Worm (Caenorhabditis elegans) whole organism, L2 larva: ENCODE measurements around the gene C06B3.7.

ENCODE experiments used
- C34F6.9 ChIP-seq: fragments of 150-350 bp; optimal IDR thresholded peaks from 2 replicates; lab custom pipeline; 2014; ENCODE audit warnings: missing biosample characterization, missing genetic modification characterization
- F13H6.1 ChIP-seq: sonication (generic microtip); optimal IDR thresholded peaks from 2 replicates; lab custom pipeline; 2016; ENCODE audit warnings: missing genetic modification characterization, missing compliant biosample characterization
- ZK546.5 ChIP-seq: sonication (generic microtip); optimal IDR thresholded peaks from 2 replicates; lab custom pipeline; 2017; ENCODE audit warnings: missing biosample characterization, missing genetic modification characterization
- alr-1 ChIP-seq: fragments of 150-350 bp; optimal IDR thresholded peaks from 2 replicates; lab custom pipeline; 2014; ENCODE audit warnings: missing biosample characterization, missing genetic modification characterization
- aly-2 ChIP-seq: fragments of 150-350 bp; optimal IDR thresholded peaks from 2 replicates; lab custom pipeline; 2014; ENCODE audit warnings: missing biosample characterization, missing genetic modification characterization
- blmp-1 ChIP-seq: sonication (generic microtip); optimal IDR thresholded peaks from 2 replicates; lab custom pipeline; 2017; ENCODE audit warnings: missing genetic modification characterization, mild to moderate bottlenecking, missing compliant biosample characterization, antibody characterized with exemption, moderate library complexity; ENCODE audit not compliant: insufficient read depth
- crh-2 ChIP-seq: sonication (generic microtip); optimal IDR thresholded peaks from 2 replicates; lab custom pipeline; 2017; ENCODE audit warnings: missing biosample characterization, missing genetic modification characterization
- elt-1 ChIP-seq: fragments of 150-350 bp; optimal IDR thresholded peaks from 2 replicates; lab custom pipeline; 2014; ENCODE audit warnings: missing biosample characterization, missing genetic modification characterization
- elt-3 ChIP-seq: sonication (generic microtip); optimal IDR thresholded peaks from 2 replicates; lab custom pipeline; 2017; ENCODE audit warnings: missing biosample characterization, missing genetic modification characterization
- fos-1 ChIP-seq: fragments of 150-350 bp; optimal IDR thresholded peaks from 2 replicates; lab custom pipeline; 2014; ENCODE audit warnings: missing biosample characterization, missing genetic modification characterization
- gmeb-1 ChIP-seq: fragments of 150-350 bp; optimal IDR thresholded peaks from 2 replicates; lab custom pipeline; 2014; ENCODE audit warnings: missing biosample characterization, missing genetic modification characterization
- lin-11 ChIP-seq: fragments of 150-350 bp; sonication (generic microtip); optimal IDR thresholded peaks from 2 replicates; lab custom pipeline; 2014; ENCODE audit warnings: missing biosample characterization, missing genetic modification characterization, inconsistent platforms, mixed read lengths
- lin-13 ChIP-seq: fragments of 150-350 bp; optimal IDR thresholded peaks from 2 replicates; lab custom pipeline; 2014; ENCODE audit warnings: missing biosample characterization, missing genetic modification reagents, missing genetic modification characterization
- lin-39 ChIP-seq: fragments of 150-350 bp; optimal IDR thresholded peaks from 2 replicates; lab custom pipeline; 2014; ENCODE audit warnings: missing biosample characterization, missing genetic modification reagents, missing genetic modification characterization
- lsy-2 ChIP-seq, 2 experiments: fragments of 150-350 bp in 1 of 2; sonication (generic microtip) in 1 of 2; optimal IDR thresholded peaks; 2 replicates each; lab custom pipeline; 2014 to 2017; ENCODE audit warnings: missing biosample characterization in 2 of 2, missing genetic modification characterization in 2 of 2
- mab-5 ChIP-seq: fragments of 150-350 bp; optimal IDR thresholded peaks from 2 replicates; lab custom pipeline; 2014; ENCODE audit warnings: missing biosample characterization, missing genetic modification characterization
- mbf-1 ChIP-seq: sonication (generic microtip); optimal IDR thresholded peaks from 2 replicates; lab custom pipeline; 2017; ENCODE audit warnings: missing biosample characterization, missing genetic modification characterization
- nhr-10 ChIP-seq: sonication (generic microtip); optimal IDR thresholded peaks from 2 replicates; lab custom pipeline; 2017; ENCODE audit warnings: missing biosample characterization, missing genetic modification characterization
- nhr-21 ChIP-seq: fragments of 150-350 bp; optimal IDR thresholded peaks from 2 replicates; lab custom pipeline; 2014; ENCODE audit warnings: missing biosample characterization, missing genetic modification characterization
- nhr-25 ChIP-seq: fragments of 150-350 bp; sonication (generic microtip); optimal IDR thresholded peaks from 3 replicates; lab custom pipeline; 2014; ENCODE audit warnings: missing biosample characterization, missing genetic modification characterization
- nhr-6 ChIP-seq: fragments of 150-350 bp; optimal IDR thresholded peaks from 2 replicates; lab custom pipeline; 2014; ENCODE audit warnings: missing biosample characterization, missing genetic modification characterization
- nhr-77 ChIP-seq: fragments of 150-350 bp; optimal IDR thresholded peaks from 2 replicates; lab custom pipeline; 2014; ENCODE audit warnings: missing biosample characterization, missing genetic modification characterization
- peb-1 ChIP-seq: fragments of 150-350 bp; optimal IDR thresholded peaks from 2 replicates; lab custom pipeline; 2014; ENCODE audit warnings: missing biosample characterization, missing genetic modification characterization
- sma-3 ChIP-seq: sonication (generic microtip); optimal IDR thresholded peaks from 2 replicates; lab custom pipeline; 2016; ENCODE audit warnings: missing genetic modification reagents, missing genetic modification characterization, missing compliant biosample characterization
- sma-9 ChIP-seq, 2 experiments: fragments of 150-350 bp in 1 of 2; sonication (generic microtip) in 1 of 2; optimal IDR thresholded peaks; 2 replicates each; lab custom pipeline; 2014 to 2016; ENCODE audit warnings: missing genetic modification characterization in 2 of 2, mild to moderate bottlenecking in 1 of 2, missing biosample characterization in 1 of 2, missing compliant biosample characterization in 1 of 2, missing genetic modification reagents in 1 of 2, moderate library complexity in 1 of 2
- snpc-4 ChIP-seq: fragments of 150-350 bp; optimal IDR thresholded peaks from 2 replicates; lab custom pipeline; 2014; ENCODE audit warnings: missing biosample characterization, missing genetic modification characterization
- unc-39 ChIP-seq: fragments of 150-350 bp; optimal IDR thresholded peaks from 2 replicates; lab custom pipeline; 2014; ENCODE audit warnings: missing biosample characterization, missing genetic modification characterization
- unc-55 ChIP-seq: fragments of 150-350 bp; sonication (generic microtip); optimal IDR thresholded peaks from 3 replicates; lab custom pipeline; 2014; ENCODE audit warnings: missing biosample characterization, missing genetic modification reagents, missing genetic modification characterization
- zag-1 ChIP-seq: fragments of 150-350 bp; optimal IDR thresholded peaks from 2 replicates; lab custom pipeline; 2014; ENCODE audit warnings: missing biosample characterization, missing genetic modification characterization
- ztf-1 ChIP-seq: fragments of 200-800 bp; sonication (Bioruptor generic); conservative IDR thresholded peaks from 2 replicates; pipeline ENCODE4 v1.3.6; 2022; ENCODE audit warnings: missing genetic modification characterization, missing compliant biosample characterization
- ztf-4 ChIP-seq: fragments of 150-350 bp; optimal IDR thresholded peaks from 2 replicates; lab custom pipeline; 2014; ENCODE audit warnings: missing biosample characterization, missing genetic modification characterization

Gene C06B3.7

DNA sequence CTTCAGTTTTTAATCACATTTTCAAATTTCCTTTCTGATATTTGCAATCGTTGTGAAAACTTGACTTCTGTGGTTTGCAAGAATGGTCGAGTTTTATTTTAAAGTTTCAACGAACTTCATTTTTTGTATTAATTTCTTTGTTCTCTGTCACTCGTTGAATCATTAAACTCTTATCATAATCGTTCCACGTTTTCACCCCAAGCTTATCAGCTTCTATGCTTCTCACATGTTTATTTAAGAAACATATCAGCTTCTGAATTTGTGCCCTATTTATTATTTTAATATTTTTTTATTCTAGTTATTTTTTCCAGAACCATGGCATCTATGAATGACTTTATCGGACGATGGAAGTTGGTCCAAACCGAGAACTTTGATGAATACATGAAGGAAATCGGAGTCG, 30.2 kb upstream of the C06B3.7 start, which contains the start of gene lbp-7:
lbp-7 (plus strand) TSS at position 312 of the 400 bp plus-strand sequence.
- TF ChIP-seq nhr-10 (tag; lab: Kevin White, UChicago): no peak
- TF ChIP-seq fos-1 (tag; lab: Kevin White, UChicago): peak; percentile 94
- peak; percentile 66 for TF ChIP-seq crh-2 (tag; lab: Kevin White, UChicago)
- peak; percentile 70 for TF ChIP-seq sma-9 (GFP tag; optimal IDR thresholded peaks at IDR 0.05; lab: Kevin White, UChicago)
- TF ChIP-seq sma-9 (tag; optimal IDR thresholded peaks at IDR 0.05; lab: Kevin White, UChicago): no peak
- no peak for TF ChIP-seq mab-5 (tag; lab: Kevin White, UChicago)

DNA sequence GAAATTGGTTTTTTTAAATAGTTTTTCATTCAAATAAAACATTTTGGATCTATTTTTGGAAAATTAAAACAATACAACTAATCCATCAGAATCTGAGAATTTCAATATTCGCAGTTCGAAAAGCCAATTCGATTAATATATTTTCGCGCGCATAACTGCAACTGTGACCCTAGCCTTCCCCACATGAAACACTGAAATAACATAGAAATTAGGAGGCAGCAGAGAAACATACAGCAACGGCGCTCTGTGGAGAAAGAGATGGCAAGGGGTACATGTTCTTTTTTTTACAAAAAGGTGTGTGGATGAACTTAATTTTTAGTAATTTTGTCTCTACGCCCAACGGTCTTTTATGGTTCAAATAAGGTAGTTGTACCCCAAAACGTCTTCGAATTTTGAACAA, 29.3 kb upstream of the C06B3.7 start:
- no peak for TF ChIP-seq aly-2 (tag; lab: Kevin White, UChicago)
- peak; percentile 33 for TF ChIP-seq C34F6.9 (tag; lab: Kevin White, UChicago)
- TF ChIP-seq alr-1: no peak
- TF ChIP-seq, all 48 proteins: peak for 1

DNA sequence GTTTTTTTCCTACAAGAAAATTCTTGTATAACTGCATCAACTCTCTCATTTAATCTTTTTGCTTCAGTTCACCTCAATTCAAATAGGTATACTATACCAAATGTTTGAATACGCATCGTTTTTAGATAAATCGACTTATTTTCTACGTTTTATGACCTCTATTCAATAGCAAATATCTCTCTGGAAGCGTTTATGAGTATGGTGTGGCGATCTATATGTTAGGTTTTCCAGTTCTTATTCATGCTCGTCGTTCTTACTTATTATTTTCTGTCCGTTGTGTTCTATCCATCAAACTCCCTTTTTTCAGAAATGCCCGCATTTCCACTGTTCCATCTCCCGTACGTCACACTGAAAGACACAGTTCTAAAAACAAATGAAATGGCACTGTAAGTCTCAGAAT, 28.9 kb upstream of the C06B3.7 start, which contains the start of gene T22G5.3:
T22G5.3 (plus strand) TSS at position 301 of the 400 bp plus-strand sequence.
- TF ChIP-seq lin-13 (GFP tag; lab: Kevin White, UChicago) (no peak), ZK546.5 (tag; lab: Kevin White, UChicago) (no peak), nhr-6 (tag; lab: Kevin White, UChicago) (no peak), nhr-25 (tag; lab: Kevin White, UChicago) (no peak), F13H6.1 (tag; lab: Kevin White, UChicago) (no peak), lsy-2 (tag; optimal IDR thresholded peaks at IDR 0.05; lab: Kevin White, UChicago) (no peak), unc-55 (GFP tag; lab: Kevin White, UChicago) (no peak), sma-9 (GFP tag; optimal IDR thresholded peaks at IDR 0.05; lab: Kevin White, UChicago) (no peak), sma-9 (tag; optimal IDR thresholded peaks at IDR 0.05; lab: Kevin White, UChicago) (no peak), nhr-21 (tag; lab: Kevin White, UChicago) (no peak), elt-1 (tag; lab: Kevin White, UChicago) (no peak), zag-1 (tag; lab: Kevin White, UChicago) (no peak), alr-1 (no peak), mbf-1 (tag; lab: Kevin White, UChicago) (no peak), nhr-77 (tag; lab: Kevin White, UChicago) (no peak)

DNA sequence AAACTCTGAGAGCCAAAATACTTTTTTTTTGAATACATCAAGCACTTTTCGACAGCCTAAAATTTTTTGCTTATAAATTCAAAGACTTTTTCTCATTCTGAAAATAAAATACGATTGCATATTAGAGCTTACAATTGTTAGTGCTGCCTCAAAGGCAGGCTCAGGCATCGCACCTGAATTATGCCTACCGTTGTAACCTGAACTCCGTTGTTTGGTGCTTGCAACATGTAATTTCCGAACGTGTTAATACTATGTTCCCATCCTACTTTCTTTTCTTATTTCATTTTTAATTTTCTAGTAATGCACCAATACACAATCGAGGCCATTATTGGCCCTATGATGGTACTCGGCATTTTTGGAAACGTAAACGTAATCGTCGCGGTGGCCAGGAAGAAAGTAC, 22.1 kb upstream of the C06B3.7 start, which contains the start of gene srsx-19:
srsx-19 (plus strand) TSS at position 301 of the 400 bp plus-strand sequence.
- TF ChIP-seq lin-11 (tag; lab: Kevin White, UChicago) (no peak), snpc-4 (tag; lab: Kevin White, UChicago) (no peak), C34F6.9 (tag; lab: Kevin White, UChicago) (no peak), gmeb-1 (no peak), F13H6.1 (tag; lab: Kevin White, UChicago) (no peak), unc-39 (no peak), elt-3 (no peak), zag-1 (tag; lab: Kevin White, UChicago) (no peak), sma-3 (no peak), fos-1 (tag; lab: Kevin White, UChicago) (no peak), sma-9 (GFP tag; optimal IDR thresholded peaks at IDR 0.05; lab: Kevin White, UChicago) (no peak), sma-9 (tag; optimal IDR thresholded peaks at IDR 0.05; lab: Kevin White, UChicago) (no peak), ztf-4 (tag; lab: Kevin White, UChicago) (no peak), unc-55 (GFP tag; lab: Kevin White, UChicago) (no peak), nhr-77 (tag; lab: Kevin White, UChicago) (no peak), alr-1 (no peak), nhr-10 (tag; lab: Kevin White, UChicago) (no peak), lin-39 (tag; lab: Kevin White, UChicago) (no peak)

DNA sequence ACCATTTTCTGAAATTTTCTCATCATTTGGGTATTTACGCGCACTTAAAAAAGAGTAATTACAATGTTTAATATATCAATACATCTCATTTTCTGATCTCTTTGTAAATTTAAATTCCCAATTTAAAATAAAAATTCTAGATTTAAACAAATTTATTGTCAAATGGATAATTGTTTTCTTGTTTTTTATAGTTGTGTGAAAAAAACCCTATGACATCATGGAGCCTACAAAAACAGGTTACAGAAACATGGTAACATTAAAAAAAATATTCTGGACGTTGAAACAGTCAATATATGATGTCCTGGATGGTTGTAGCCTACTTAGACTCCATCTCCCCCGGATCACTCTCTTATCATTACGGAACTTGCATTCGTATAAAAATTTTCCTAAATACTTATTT, 20.0 kb upstream of the C06B3.7 start, which contains the start of gene spp-12:
spp-12 (plus strand) TSS at position 301 of the 400 bp plus-strand sequence.
- no peak for TF ChIP-seq unc-55 (GFP tag; lab: Kevin White, UChicago)

DNA sequence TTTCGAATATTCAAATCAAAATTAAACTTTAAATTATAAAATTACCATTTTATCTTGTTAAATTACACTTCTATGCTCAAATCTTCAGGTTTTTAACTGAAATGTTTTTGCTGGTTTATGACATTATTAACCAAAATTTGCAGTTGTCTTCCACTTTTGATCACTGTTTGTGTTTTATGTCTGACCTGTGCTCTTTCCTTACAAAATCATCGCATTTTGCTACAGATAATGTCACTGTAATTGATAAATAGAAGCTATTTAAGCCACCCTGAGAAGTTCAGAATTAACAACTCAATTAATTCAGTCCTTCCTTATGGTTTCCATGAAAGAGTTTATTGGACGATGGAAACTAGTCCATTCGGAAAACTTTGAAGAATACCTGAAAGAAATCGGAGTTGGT, 19.0 kb upstream of the C06B3.7 start, which contains the start of gene lbp-8:
lbp-8 (plus strand) TSS at position 301 of the 400 bp plus-strand sequence.
- no peak for TF ChIP-seq sma-3
- TF ChIP-seq, all 48 proteins: peak for 0

DNA sequence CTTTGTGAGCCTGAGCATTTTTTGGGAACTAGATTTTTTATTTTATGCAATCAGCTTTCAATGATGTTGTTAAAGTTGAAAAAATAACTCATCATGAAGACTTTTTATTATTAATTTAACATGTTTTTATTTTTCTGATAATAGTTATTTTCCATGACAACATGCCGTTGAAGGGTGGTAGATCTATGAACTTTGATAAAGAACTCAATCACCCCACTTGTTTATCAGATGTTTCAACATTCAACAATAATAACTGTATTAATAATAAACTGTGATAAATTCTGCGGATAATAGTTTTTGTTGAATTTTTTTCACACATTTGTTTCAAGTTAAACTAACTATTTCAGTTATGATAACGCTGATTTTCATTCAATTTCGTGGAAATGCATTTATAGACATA, 18.0 kb upstream of the C06B3.7 start:
- TF ChIP-seq sma-9 (GFP tag; optimal IDR thresholded peaks at IDR 0.05; lab: Kevin White, UChicago) (peak; percentile 1), sma-9 (tag; optimal IDR thresholded peaks at IDR 0.05; lab: Kevin White, UChicago) (no peak), ZK546.5 (tag; lab: Kevin White, UChicago) (no peak), nhr-21 (tag; lab: Kevin White, UChicago) (peak; percentile 12), lin-11 (tag; lab: Kevin White, UChicago) (no peak), C34F6.9 (tag; lab: Kevin White, UChicago) (no peak), ztf-1 (GFP tag; lab: Robert Waterston, UW) (no peak), blmp-1 (tag; lab: Kevin White, UChicago) (no peak), peb-1 (tag; lab: Kevin White, UChicago) (no peak)
